Worm (Caenorhabditis elegans) whole organism, midembryonic: ENCODE results near the gene C29F7.10.
"Not testable (repeated sequence)": the region's sequence is repeated elsewhere in the genome, so short reads cannot be mapped to it uniquely, and the experiment has no call there.

Experiments used
- T22C8.4 ChIP-seq: fragments of 200-800 bp; sonication (Bioruptor generic); IDR thresholded peaks from 2 replicates; pipeline ENCODE4 v1.3.6; 2022; ENCODE audit warnings: missing genetic modification characterization, missing compliant biosample characterization
- cog-1 ChIP-seq: sonication (generic microtip); optimal IDR thresholded peaks from 2 replicates; lab custom pipeline; 2016; ENCODE audit warnings: missing genetic modification characterization, missing compliant biosample characterization
- flt-1 ChIP-seq: fragments of 200-800 bp; sonication (Bioruptor generic); IDR thresholded peaks from 2 replicates; pipeline ENCODE4 v1.3.6; 2022; ENCODE audit warnings: missing genetic modification characterization, missing compliant biosample characterization
- klf-2 ChIP-seq: fragments of 200-800 bp; sonication (Bioruptor generic); conservative IDR thresholded peaks from 2 replicates; pipeline ENCODE4 v1.3.6; 2022; ENCODE audit warnings: missing genetic modification reagents, missing genetic modification characterization, missing compliant biosample characterization
- med-1 ChIP-seq: sonication (generic microtip); optimal IDR thresholded peaks from 2 replicates; lab custom pipeline; 2017; ENCODE audit warnings: missing genetic modification characterization, mild to moderate bottlenecking, missing compliant biosample characterization, antibody characterized with exemption, missing genetic modification reagents; ENCODE audit not compliant: insufficient read depth
- ref-1 ChIP-seq: fragments of 200-800 bp; sonication (Bioruptor generic); conservative IDR thresholded peaks from 2 replicates; pipeline ENCODE4 v1.3.6; 2022; ENCODE audit warnings: missing genetic modification reagents, missing genetic modification characterization, missing compliant biosample characterization
- tab-1 ChIP-seq: fragments of 200-800 bp; sonication (Bioruptor generic); IDR thresholded peaks from 2 replicates; pipeline ENCODE4 v1.3.6; 2022; ENCODE audit warnings: missing genetic modification characterization, missing compliant biosample characterization
- ztf-23 ChIP-seq: fragments of 200-800 bp; sonication (Bioruptor generic); IDR thresholded peaks from 2 replicates; pipeline ENCODE4 v1.3.6; 2022; ENCODE audit warnings: missing genetic modification reagents, missing genetic modification characterization, missing compliant biosample characterization
- ztf-29 ChIP-seq: fragments of 200-800 bp; sonication (Bioruptor generic); IDR thresholded peaks from 2 replicates; pipeline ENCODE4 v1.3.6; 2022; ENCODE audit warnings: missing genetic modification reagents, missing genetic modification characterization, missing compliant biosample characterization

C29F7.10 gene

DNA sequence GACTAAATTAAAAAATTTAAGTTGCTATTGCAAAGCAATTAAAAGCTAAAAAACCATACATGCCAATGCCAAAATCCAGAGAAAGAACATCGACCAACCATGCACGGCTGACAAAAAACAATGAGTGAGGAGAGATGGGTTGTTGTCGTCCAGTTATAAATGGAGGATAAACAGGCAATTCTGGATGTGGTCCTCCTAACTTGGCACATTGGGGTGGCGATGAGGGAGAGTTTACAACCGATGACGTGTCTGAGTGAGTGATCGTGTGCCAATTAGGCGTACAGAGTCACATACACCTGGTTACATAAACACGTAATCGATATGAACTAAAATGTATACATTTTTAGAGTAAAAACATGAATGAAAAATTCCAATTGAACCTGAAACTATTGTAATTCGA, at the start of gene C29F7.10:
TSS of gene C29F7.10 (minus strand) at position 101 of the 400 bp plus-strand sequence.
- TF ChIP-seq klf-2 (GFP tag; lab: Robert Waterston, UW); flt-1 (GFP tag; lab: Robert Waterston, UW); ztf-29: not testable (repeated sequence)

ce11 chrX:13477356-13477755, 46.1 kb upstream of the C29F7.10 start, which contains the start of gene efn-3:
efn-3 (minus strand) TSS chrX:13477456.
- TF ChIP-seq ztf-23, result no peak
- TF ChIP-seq cog-1 (tag; lab: Kevin White, UChicago), result no peak
- no peak for TF ChIP-seq flt-1 (GFP tag; lab: Robert Waterston, UW)
- TF ChIP-seq T22C8.4 (GFP tag; lab: Robert Waterston, UW), result no peak
- TF ChIP-seq ztf-29, result no peak
- no peak for TF ChIP-seq ref-1 (GFP tag; lab: Robert Waterston, UW)
- no peak for TF ChIP-seq med-1 (GFP tag; lab: Kevin White, UChicago)
- no peak for TF ChIP-seq klf-2 (GFP tag; lab: Robert Waterston, UW)
- no peak for TF ChIP-seq tab-1

DNA sequence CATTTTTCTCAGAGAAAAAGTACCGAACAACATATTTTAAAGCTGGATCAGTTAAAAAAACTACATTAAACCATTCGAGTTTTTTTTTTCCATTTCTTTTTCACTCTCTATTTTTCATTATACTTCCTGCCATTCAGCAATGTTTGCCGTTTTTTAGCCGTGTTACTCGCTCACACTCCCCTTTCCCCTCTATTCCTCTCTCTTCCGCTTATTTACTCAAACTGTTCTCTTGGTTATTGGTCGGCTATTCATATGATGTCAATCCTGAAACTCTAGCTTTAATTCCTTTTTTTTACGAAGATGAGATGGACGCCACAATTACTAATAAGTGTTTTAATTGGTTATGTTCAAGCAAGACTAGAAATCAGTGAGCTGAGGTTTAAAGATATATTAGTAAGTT, 40.6 kb upstream of the C29F7.10 start, which contains the start of gene tre-4:
TSS of gene tre-4 (plus strand) at position 301 of the 400 bp plus-strand sequence.
- no peak for TF ChIP-seq cog-1 (tag; lab: Kevin White, UChicago)
- TF ChIP-seq flt-1 (GFP tag; lab: Robert Waterston, UW), result no peak
- no peak for TF ChIP-seq ztf-23
- no peak for TF ChIP-seq ztf-29
- TF ChIP-seq ref-1 (GFP tag; lab: Robert Waterston, UW), result no peak
- no peak for TF ChIP-seq klf-2 (GFP tag; lab: Robert Waterston, UW)
- no peak for TF ChIP-seq T22C8.4 (GFP tag; lab: Robert Waterston, UW)
- TF ChIP-seq med-1 (GFP tag; lab: Kevin White, UChicago), result no peak
- no peak for TF ChIP-seq tab-1

DNA sequence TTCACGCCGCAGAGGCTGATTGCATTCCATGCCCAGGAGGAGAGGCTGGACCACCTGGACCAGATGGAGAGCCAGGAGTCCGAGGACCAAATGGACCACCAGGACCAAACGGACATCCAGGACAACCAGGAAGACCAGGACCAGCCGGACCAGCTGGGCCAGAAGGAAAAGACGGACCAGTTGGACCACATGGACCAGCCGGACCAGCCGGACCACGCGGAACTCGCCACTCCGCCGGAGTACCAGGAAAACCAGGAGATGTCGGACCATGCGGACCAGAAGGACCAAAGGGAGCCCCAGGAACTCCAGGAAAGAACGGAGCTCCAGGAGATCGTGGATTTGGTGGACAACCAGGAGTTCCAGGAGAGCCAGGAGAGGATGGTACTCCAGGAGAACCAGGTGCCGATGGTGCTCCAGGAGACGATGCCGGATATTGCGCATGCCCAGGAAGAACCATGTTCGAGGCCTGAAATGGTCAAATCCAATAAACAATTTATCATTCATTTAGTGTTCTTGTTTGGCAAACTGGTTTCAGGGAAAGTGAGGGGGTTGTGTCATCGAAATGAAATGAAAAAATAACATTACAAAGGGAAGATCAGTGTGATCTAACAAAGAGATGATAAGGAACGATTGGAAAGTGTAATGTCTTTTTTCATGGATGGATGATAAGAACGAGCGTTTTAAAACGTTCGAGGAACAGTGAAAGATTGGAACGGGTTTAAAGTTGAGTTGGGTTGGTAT, 38.8 kb upstream of the C29F7.10 start:
- TF ChIP-seq med-1 (GFP tag; lab: Kevin White, UChicago) (no peak), ztf-23 (no peak), T22C8.4 (GFP tag; lab: Robert Waterston, UW) (no peak), flt-1 (GFP tag; lab: Robert Waterston, UW) (no peak), klf-2 (GFP tag; lab: Robert Waterston, UW) (no peak), tab-1 (no peak), ref-1 (GFP tag; lab: Robert Waterston, UW) (no peak), ztf-29 (no peak), cog-1 (tag; lab: Kevin White, UChicago) (no peak)

ce11 chrX:13469047-13469633, 37.9 kb upstream of the C29F7.10 start, which contains the start of gene col-184:
col-184 (plus strand) TSS chrX:13469455.
- no peak for TF ChIP-seq ztf-29
- no peak for TF ChIP-seq ref-1 (GFP tag; lab: Robert Waterston, UW)
- TF ChIP-seq med-1 (GFP tag; lab: Kevin White, UChicago), result no peak
- TF ChIP-seq klf-2 (GFP tag; lab: Robert Waterston, UW), result no peak
- TF ChIP-seq T22C8.4 (GFP tag; lab: Robert Waterston, UW), result no peak

ce11 chrX:13466926-13467866, 35.9 kb upstream of the C29F7.10 start, which contains the start of gene col-183:
col-183 (minus strand) TSS chrX:13467764.
- TF ChIP-seq ztf-23, result no peak
- TF ChIP-seq T22C8.4 (GFP tag; lab: Robert Waterston, UW), result no peak
- no peak for TF ChIP-seq med-1 (GFP tag; lab: Kevin White, UChicago)
- TF ChIP-seq ztf-29, result no peak
- no peak for TF ChIP-seq klf-2 (GFP tag; lab: Robert Waterston, UW)
- no peak for TF ChIP-seq tab-1
- TF ChIP-seq ref-1 (GFP tag; lab: Robert Waterston, UW), result no peak
- TF ChIP-seq cog-1 (tag; lab: Kevin White, UChicago), result no peak
- no peak for TF ChIP-seq flt-1 (GFP tag; lab: Robert Waterston, UW)

ce11 chrX:13463793-13464192, 32.5 kb upstream of the C29F7.10 start, which contains the start of gene F02D10.2:
F02D10.2 (minus strand) TSS chrX:13463893.
- TF ChIP-seq klf-2 (GFP tag; lab: Robert Waterston, UW), result no peak
- TF ChIP-seq ztf-23, result no peak
- TF ChIP-seq T22C8.4 (GFP tag; lab: Robert Waterston, UW), result no peak
- TF ChIP-seq flt-1 (GFP tag; lab: Robert Waterston, UW), result no peak
- TF ChIP-seq cog-1 (tag; lab: Kevin White, UChicago), result no peak
- no peak for TF ChIP-seq med-1 (GFP tag; lab: Kevin White, UChicago)

DNA sequence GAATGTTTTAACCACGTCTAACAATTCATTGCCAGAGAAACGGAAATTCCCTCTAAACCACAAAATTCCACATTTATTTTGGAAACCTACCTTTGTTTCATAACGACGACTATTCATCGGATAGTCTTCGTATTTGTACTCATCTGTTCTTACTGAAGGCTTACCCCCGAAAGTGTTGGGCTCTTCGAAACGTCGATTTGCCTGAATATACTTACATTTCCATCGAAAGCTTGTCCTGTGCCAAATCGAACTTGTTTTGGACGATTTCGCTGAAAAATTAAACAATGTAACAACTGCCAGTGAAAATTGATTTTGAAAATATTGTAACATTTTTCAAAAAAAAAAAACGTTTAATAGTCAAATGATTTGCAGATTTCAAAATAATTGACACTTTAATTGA, 31.2 kb upstream of the C29F7.10 start, which contains the start of gene F02D10.3:
TSS of gene F02D10.3 (minus strand) at position 101 of the 400 bp plus-strand sequence.
- TF ChIP-seq ztf-23 (no peak), T22C8.4 (GFP tag; lab: Robert Waterston, UW) (no peak), ztf-29 (no peak), med-1 (GFP tag; lab: Kevin White, UChicago) (no peak), cog-1 (tag; lab: Kevin White, UChicago) (no peak)
